Worm (Caenorhabditis elegans): ENCODE data around the gene T01B7.9.

The T01B7.9 gene

DNA sequence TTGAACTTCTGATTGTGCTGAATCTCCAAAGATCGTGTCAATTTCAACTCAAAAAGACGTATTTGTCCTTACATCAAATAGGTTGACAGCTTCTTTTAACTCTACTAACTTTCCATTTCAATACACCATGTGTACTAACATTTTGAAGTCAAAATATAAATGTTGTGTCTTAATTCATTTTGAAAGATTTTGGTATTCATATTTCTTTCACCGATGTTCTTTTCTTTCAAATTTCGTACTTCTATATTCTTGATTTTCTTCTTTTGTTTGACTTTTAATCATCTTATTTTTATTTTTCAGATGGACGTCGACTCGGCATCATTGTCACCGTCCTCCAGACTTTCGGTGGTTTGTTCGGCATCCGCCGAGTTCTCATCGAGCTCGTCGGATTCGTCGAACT is 25.1 kb upstream of the T01B7.9 start, which contains the start of gene atf-2:
Gene atf-2 (plus strand): TSS at position 301 of the 400 bp plus-strand sequence.
- no peak for TF ChIP-seq F44E2.7 (GFP tag; IDR thresholded peaks at IDR 0.05)
- no peak for TF ChIP-seq egl-43 (GFP tag; IDR thresholded peaks at IDR 0.05)
- TF ChIP-seq jun-1 (tag; optimal IDR thresholded peaks at IDR 0.05) = no peak
- TF ChIP-seq nhr-111 (GFP tag; optimal IDR thresholded peaks at IDR 0.05) = no peak
- no peak for TF ChIP-seq lim-7 (GFP tag; IDR thresholded peaks at IDR 0.05)

DNA sequence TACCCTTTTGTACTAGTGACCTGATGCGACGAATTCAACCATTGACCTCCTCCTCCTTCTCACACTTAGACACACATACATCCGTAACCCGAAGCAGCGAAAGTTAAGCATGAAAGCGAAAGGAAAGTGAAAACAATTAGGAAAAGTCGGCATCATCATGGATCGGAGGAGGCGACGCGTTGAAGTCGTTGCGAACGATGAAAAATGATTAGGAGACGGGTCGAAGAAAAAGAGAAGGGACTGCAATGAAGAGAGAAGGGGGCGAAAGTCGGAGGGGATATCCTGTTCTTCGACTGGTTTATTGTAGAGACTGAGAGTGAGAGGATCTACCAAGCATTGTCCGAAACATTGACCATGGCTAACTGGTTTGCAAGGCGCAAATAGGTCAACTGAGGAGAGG is 24.4 kb upstream of the T01B7.9 start:
- TF ChIP-seq fkh-10 (GFP tag; optimal IDR thresholded peaks at IDR 0.05) (no peak), T20F7.1 (GFP tag; optimal IDR thresholded peaks at IDR 0.05) (no peak), hlh-11 (tag; optimal IDR thresholded peaks at IDR 0.05) (peak; percentile 66), T26A8.4 (GFP tag; IDR thresholded peaks at IDR 0.05) (no peak), aha-1 (tag) (peak; percentile 92), nhr-42 (GFP tag; IDR thresholded peaks at IDR 0.05) (no peak), duxl-1 (tag; optimal IDR thresholded peaks at IDR 0.05; ENCODE audit: poor library complexity) (no peak), zip-11 (GFP tag; IDR thresholded peaks at IDR 0.05) (no peak), egl-43 (GFP tag; IDR thresholded peaks at IDR 0.05) (no peak), snpc-4 (tag; optimal IDR thresholded peaks at IDR 0.05) (no peak), unc-130 (GFP tag; optimal IDR thresholded peaks at IDR 0.05) (no peak), mes-2 (tag; optimal IDR thresholded peaks at IDR 0.05; ENCODE audit: poor library complexity, severe bottlenecking) (no peak), cey-2 (tag; optimal IDR thresholded peaks at IDR 0.05; ENCODE audit: borderline replicate concordance, insufficient read depth) (no peak), ceh-62 (tag; optimal IDR thresholded peaks at IDR 0.05) (no peak), zag-1 (tag; optimal IDR thresholded peaks at IDR 0.05) (no peak), daf-19 (GFP tag; conservative IDR thresholded peaks at IDR 0.05) (no peak), mxl-3 (GFP tag; optimal IDR thresholded peaks at IDR 0.05) (peak; percentile 46), Y48G9A.11 (GFP tag; IDR thresholded peaks at IDR 0.05) (no peak), unc-62 (GFP tag; optimal IDR thresholded peaks at IDR 0.05 in 1 of 2) (peak in 1 of 2 experiments; percentile 47), unc-62 (tag; optimal IDR thresholded peaks at IDR 0.05) (no peak), saeg-2 (GFP tag; IDR thresholded peaks at IDR 0.05) (no peak), php-3 (GFP tag; IDR thresholded peaks at IDR 0.05) (no peak), daf-16 (GFP tag; optimal IDR thresholded peaks at IDR 0.05) (no peak), daf-16 (tag; optimal IDR thresholded peaks at IDR 0.05) (no peak), nhr-25 (tag; optimal IDR thresholded peaks at IDR 0.05; ENCODE audit: borderline replicate concordance, insufficient read depth) (no peak), ZK337.2 (GFP tag; IDR thresholded peaks at IDR 0.05) (no peak), ceh-82 (tag; optimal IDR thresholded peaks at IDR 0.05) (no peak), nhr-48 (tag; optimal IDR thresholded peaks at IDR 0.05) (peak; percentile 55), fos-1 (tag; optimal IDR thresholded peaks at IDR 0.05) (no peak), arid-1 (GFP tag; conservative IDR thresholded peaks at IDR 0.05) (no peak), set-16 (GFP tag; IDR thresholded peaks at IDR 0.05) (no peak), gei-8 (GFP tag; optimal IDR thresholded peaks at IDR 0.05) (no peak), lim-7 (GFP tag; IDR thresholded peaks at IDR 0.05) (no peak), daf-12 (tag; optimal IDR thresholded peaks at IDR 0.05) (no peak), egl-27 (tag; optimal IDR thresholded peaks at IDR 0.05) (no peak), pqm-1 (tag; optimal IDR thresholded peaks at IDR 0.05) (no peak), ceh-44 (GFP tag; IDR thresholded peaks at IDR 0.05) (no peak), mdl-1 (tag; optimal IDR thresholded peaks at IDR 0.05) (peak in 1 of 2 experiments; percentile 63), ces-1 (GFP tag; optimal IDR thresholded peaks at IDR 0.05) (no peak), nhr-76 (tag; optimal IDR thresholded peaks at IDR 0.05) (no peak), lin-15B (tag; optimal IDR thresholded peaks at IDR 0.05) (no peak), madf-5 (GFP tag; IDR thresholded peaks at IDR 0.05) (no peak), nhr-28 (tag; optimal IDR thresholded peaks at IDR 0.05) (peak; percentile 35), dmd-9 (GFP tag; IDR thresholded peaks at IDR 0.05) (no peak)

Measured in whole organism, L4 larva.